Fruit fly (Drosophila melanogaster) whole organism, embryonic: Measurements from ENCODE around the gene Osi6.

ENCODE experiments used
- Ada2b ChIP-seq: fragments of 200-800 bp; sonication (Bioruptor generic); IDR thresholded peaks from 2 replicates; pipeline ENCODE4 v1.3.6; 2022; ENCODE audit warnings: missing biosample characterization, missing genetic modification characterization
- Blimp-1 ChIP-seq: fragments of 200-800 bp; sonication (Bioruptor generic); optimal IDR thresholded peaks from 3 replicates; lab custom pipeline; 2018; ENCODE audit warnings: missing biosample characterization, missing genetic modification characterization, mild to moderate bottlenecking, moderate library complexity, missing genetic modification reagents
- CG10565 ChIP-seq: fragments of 200-800 bp; sonication (Bioruptor generic); optimal IDR thresholded peaks from 3 replicates; lab custom pipeline; 2016; ENCODE audit warnings: missing biosample characterization, mild to moderate bottlenecking, missing genetic modification characterization
- CG11560 ChIP-seq: fragments of 200-800 bp; sonication (Bioruptor generic); IDR thresholded peaks from 3 replicates; pipeline ENCODE4 v1.3.6; 2022; ENCODE audit warnings: missing biosample characterization, missing genetic modification characterization
- CG12299 ChIP-seq: fragments of 200-800 bp; sonication (Bioruptor generic); optimal IDR thresholded peaks from 2 replicates; lab custom pipeline; 2018; ENCODE audit warnings: missing biosample characterization, mild to moderate bottlenecking, missing genetic modification characterization
- CG12391 ChIP-seq: fragments of 200-800 bp; sonication (Bioruptor generic); optimal IDR thresholded peaks from 3 replicates; lab custom pipeline; 2018; ENCODE audit warnings: missing biosample characterization, mild to moderate bottlenecking, missing genetic modification characterization, moderate library complexity
- CG13296 ChIP-seq: fragments of 200-800 bp; sonication (Bioruptor generic); optimal IDR thresholded peaks from 3 replicates; lab custom pipeline; 2018; ENCODE audit warnings: missing biosample characterization, mild to moderate bottlenecking, missing genetic modification characterization
- CG14710 ChIP-seq: fragments of 200-800 bp; sonication (Bioruptor generic); optimal IDR thresholded peaks from 3 replicates; lab custom pipeline; 2019; ENCODE audit warnings: missing biosample characterization, mild to moderate bottlenecking, missing genetic modification characterization, moderate library complexity
- CG1647 ChIP-seq: fragments of 200-800 bp; sonication (Bioruptor generic); optimal IDR thresholded peaks from 3 replicates; lab custom pipeline; 2016; ENCODE audit warnings: missing biosample characterization, missing genetic modification characterization
- CG17829 ChIP-seq: fragments of 200-800 bp; optimal IDR thresholded peaks from 2 replicates; lab custom pipeline; 2019; ENCODE audit warnings: missing biosample characterization, mild to moderate bottlenecking, missing genetic modification characterization, moderate library complexity
- CG2120 ChIP-seq: fragments of 200-800 bp; sonication (Bioruptor generic); optimal IDR thresholded peaks from 3 replicates; lab custom pipeline; 2016; ENCODE audit warnings: missing biosample characterization, missing genetic modification characterization
- CG2202 ChIP-seq: fragments of 200-800 bp; sonication (Bioruptor generic); optimal IDR thresholded peaks from 2 replicates; lab custom pipeline; 2018; ENCODE audit warnings: missing biosample characterization, mild to moderate bottlenecking, missing genetic modification characterization
- CG31365 ChIP-seq: fragments of 200-800 bp; sonication (Bioruptor generic); optimal IDR thresholded peaks from 2 replicates; lab custom pipeline; 2018; ENCODE audit warnings: missing biosample characterization, mild to moderate bottlenecking, missing genetic modification characterization
- CG32532 ChIP-seq: fragments of 200-800 bp; sonication (Bioruptor generic); IDR thresholded peaks from 2 replicates; pipeline ENCODE4 v1.3.6; 2022; ENCODE audit warnings: missing biosample characterization, missing genetic modification characterization
- CG3281 ChIP-seq: fragments of 200-800 bp; sonication (Bioruptor generic); optimal IDR thresholded peaks from 3 replicates; lab custom pipeline; 2017; ENCODE audit warnings: missing biosample characterization, mild to moderate bottlenecking, missing genetic modification characterization
- CG33213 ChIP-seq: fragments of 200-800 bp; sonication (Bioruptor generic); optimal IDR thresholded peaks from 3 replicates; lab custom pipeline; 2016; ENCODE audit warnings: missing biosample characterization, missing genetic modification characterization
- CG3407 ChIP-seq: fragments of 200-800 bp; sonication (Bioruptor generic); optimal IDR thresholded peaks from 2 replicates; lab custom pipeline; 2018; ENCODE audit warnings: missing biosample characterization, mild to moderate bottlenecking, missing genetic modification characterization
- CG4360 ChIP-seq: fragments of 200-800 bp; sonication (Bioruptor generic); IDR thresholded peaks from 2 replicates; pipeline ENCODE4 v1.3.6; 2022; ENCODE audit warnings: missing biosample characterization, missing genetic modification characterization
- CG4617 ChIP-seq: fragments of 200-800 bp; sonication (Bioruptor generic); optimal IDR thresholded peaks from 3 replicates; lab custom pipeline; 2016; ENCODE audit warnings: missing biosample characterization, missing genetic modification characterization, borderline replicate concordance
- CG7556 ChIP-seq: fragments of 200-800 bp; sonication (Bioruptor generic); optimal IDR thresholded peaks from 2 replicates; lab custom pipeline; 2017; ENCODE audit warnings: missing biosample characterization, mild to moderate bottlenecking, missing genetic modification characterization
- CG7786 ChIP-seq: fragments of 200-800 bp; sonication (Bioruptor generic); optimal IDR thresholded peaks from 2 replicates; lab custom pipeline; 2016; ENCODE audit warnings: missing biosample characterization, missing genetic modification characterization
- Chrac-16 ChIP-seq: fragments of 200-800 bp; sonication (Bioruptor generic); optimal IDR thresholded peaks from 3 replicates; lab custom pipeline; 2016; ENCODE audit warnings: missing biosample characterization, missing genetic modification characterization
- CkIIα-i1 ChIP-seq: fragments of 200-800 bp; sonication (Bioruptor generic); IDR thresholded peaks from 2 replicates; pipeline ENCODE4 v1.3.6; 2022; ENCODE audit warnings: missing biosample characterization, missing genetic modification characterization
- Dek ChIP-seq: fragments of 200-800 bp; sonication (Bioruptor generic); optimal IDR thresholded peaks from 3 replicates; lab custom pipeline; 2019; ENCODE audit warnings: missing biosample characterization, mild to moderate bottlenecking, missing genetic modification characterization, moderate library complexity
- Dip2 ChIP-seq: fragments of 200-800 bp; sonication (Bioruptor generic); IDR thresholded peaks from 2 replicates; pipeline ENCODE4 v1.3.6; 2022; ENCODE audit warnings: missing biosample characterization, missing genetic modification characterization
- Ets65A ChIP-seq: fragments of 200-800 bp; sonication (Bioruptor generic); peaks from one replicate; lab custom pipeline; 2016; ENCODE audit warnings: missing biosample characterization, missing genetic modification characterization
- Fer2 ChIP-seq: fragments of 200-800 bp; sonication (Bioruptor generic); optimal IDR thresholded peaks from 2 replicates; lab custom pipeline; 2018; ENCODE audit warnings: missing biosample characterization, mild to moderate bottlenecking, missing genetic modification characterization, moderate library complexity
- HHEX ChIP-seq: fragments of 200-800 bp; sonication (Bioruptor generic); optimal IDR thresholded peaks from 3 replicates; lab custom pipeline; 2017; ENCODE audit warnings: missing biosample characterization, mild to moderate bottlenecking, missing genetic modification characterization, missing genetic modification reagents
- Hr51 ChIP-seq, 2 experiments: fragments of 200-800 bp; sonication (Bioruptor generic); optimal IDR thresholded peaks; 2 replicates in 1 of 2; 3 replicates in 1 of 2; lab custom pipeline; 2016 to 2018; ENCODE audit warnings: missing biosample characterization in 2 of 2, missing genetic modification characterization in 2 of 2, mild to moderate bottlenecking in 1 of 2, moderate library complexity in 1 of 2
- Pdp1 ChIP-seq, 2 experiments: fragments of 200-800 bp; sonication (Bioruptor generic); optimal IDR thresholded peaks; 3 replicates each; lab custom pipeline; 2016; ENCODE audit warnings: missing biosample characterization in 2 of 2, missing genetic modification characterization in 2 of 2, mild to moderate bottlenecking in 1 of 2, moderate library complexity in 1 of 2
- Ptx1 ChIP-seq: fragments of 200-800 bp; sonication (Bioruptor generic); IDR thresholded peaks from 2 replicates; pipeline ENCODE4 v1.3.6; 2022; ENCODE audit warnings: missing biosample characterization, missing genetic modification characterization
- Sox102F ChIP-seq: fragments of 200-800 bp; sonication (Bioruptor generic); optimal IDR thresholded peaks from 2 replicates; lab custom pipeline; 2018; ENCODE audit warnings: missing biosample characterization, mild to moderate bottlenecking, missing genetic modification characterization, moderate library complexity
- Spps ChIP-seq: fragments of 200-800 bp; sonication (Bioruptor generic); optimal IDR thresholded peaks from 2 replicates; lab custom pipeline; 2018; ENCODE audit warnings: missing biosample characterization, mild to moderate bottlenecking, missing genetic modification characterization
- TFAM ChIP-seq: fragments of 200-800 bp; sonication (Bioruptor generic); optimal IDR thresholded peaks from 2 replicates; lab custom pipeline; 2017; ENCODE audit warnings: missing biosample characterization, missing genetic modification characterization, inconsistent platforms
- YL-1 ChIP-seq: fragments of 200-800 bp; sonication (Bioruptor generic); optimal IDR thresholded peaks from 3 replicates; lab custom pipeline; 2017; ENCODE audit warnings: missing biosample characterization, mild to moderate bottlenecking, missing genetic modification characterization
- ab ChIP-seq: fragments of 200-800 bp; sonication (Bioruptor generic); optimal IDR thresholded peaks from 2 replicates; lab custom pipeline; 2016; ENCODE audit warnings: missing biosample characterization, missing genetic modification characterization
- corto ChIP-seq: fragments of 200-800 bp; sonication (Bioruptor generic); optimal IDR thresholded peaks from 2 replicates; lab custom pipeline; 2016; ENCODE audit warnings: missing biosample characterization, mild to moderate bottlenecking, missing genetic modification characterization, moderate library complexity
- dm ChIP-seq: fragments of 200-800 bp; sonication (Bioruptor generic); optimal IDR thresholded peaks from 3 replicates; lab custom pipeline; 2016; ENCODE audit warnings: missing biosample characterization, missing genetic modification characterization
- dpn ChIP-seq, 2 experiments: fragments of 200-800 bp; sonication (Bioruptor generic); optimal IDR thresholded peaks; 3 replicates each; lab custom pipeline; 2016; ENCODE audit warnings: missing biosample characterization in 2 of 2, missing genetic modification characterization in 2 of 2
- gem ChIP-seq: fragments of 200-800 bp; sonication (Bioruptor generic); optimal IDR thresholded peaks from 2 replicates; lab custom pipeline; 2019; ENCODE audit warnings: missing biosample characterization, mild to moderate bottlenecking, missing genetic modification characterization, moderate library complexity
- ken ChIP-seq: fragments of 200-800 bp; sonication (Bioruptor generic); IDR thresholded peaks from 3 replicates; pipeline ENCODE4 v1.3.6; 2022; ENCODE audit warnings: missing biosample characterization, missing genetic modification characterization
- maf-S ChIP-seq: fragments of 200-800 bp; sonication (Bioruptor generic); optimal IDR thresholded peaks from 2 replicates; lab custom pipeline; 2016; ENCODE audit warnings: missing biosample characterization, missing genetic modification characterization
- odd ChIP-seq: fragments of 200-800 bp; sonication (Bioruptor generic); optimal IDR thresholded peaks from 2 replicates; lab custom pipeline; 2017; ENCODE audit warnings: missing biosample characterization, mild to moderate bottlenecking, missing genetic modification characterization
- otp ChIP-seq: fragments of 200-800 bp; sonication (Bioruptor generic); IDR thresholded peaks from 3 replicates; pipeline ENCODE4, ENCODE4 v1.3.6; 2022; ENCODE audit warnings: missing biosample characterization, missing genetic modification characterization
- repo ChIP-seq: fragments of 200-800 bp; sonication (Bioruptor generic); optimal IDR thresholded peaks from 2 replicates; lab custom pipeline; 2016; ENCODE audit warnings: missing biosample characterization, missing genetic modification characterization
- tx ChIP-seq: fragments of 200-800 bp; sonication (Bioruptor generic); optimal IDR thresholded peaks from 2 replicates; lab custom pipeline; 2016; ENCODE audit warnings: missing biosample characterization, missing genetic modification characterization
- wek ChIP-seq: fragments of 200-800 bp; sonication (Bioruptor generic); optimal IDR thresholded peaks from 3 replicates; lab custom pipeline; 2018; ENCODE audit warnings: missing biosample characterization, mild to moderate bottlenecking, missing genetic modification characterization, moderate library complexity

The Osi6 gene

dm6 chr3R:6226997-6227562 lies 7.4 kb upstream of the Osi6 start, which contains the start of gene Osi5:
Gene Osi5 (plus strand): TSS chr3R:6227512.
- peak; percentile 4 for TF ChIP-seq Ets65A (GFP tag; lab: Kevin White, UChicago)
- peak; percentile 95 for TF ChIP-seq Blimp-1 (GFP tag; lab: Kevin White, UChicago)
- TF ChIP-seq CG31365 (tag; lab: Kevin White, UChicago) = no peak

- TF ChIP-seq CkIIα-i1 = no peak
- no peak for TF ChIP-seq CG17829
- TF ChIP-seq Hr51 (GFP tag; optimal IDR thresholded peaks at IDR 0.05; lab: Kevin White, UChicago) = no peak
- no peak for TF ChIP-seq wek
- no peak for TF ChIP-seq tx (GFP tag; lab: Kevin White, UChicago)
- no peak for TF ChIP-seq corto
- peak; percentile 8 for TF ChIP-seq CG14710 (tag; lab: Kevin White, UChicago)
- no peak for TF ChIP-seq CG33213 (GFP tag; lab: Kevin White, UChicago)
- TF ChIP-seq CG11560 = no peak
- no peak for TF ChIP-seq Dek (tag; lab: Kevin White, UChicago)
- no peak for TF ChIP-seq Dip2 (GFP tag; lab: Robert Waterston, UW)
- TF ChIP-seq Chrac-16 (GFP tag; lab: Kevin White, UChicago) = no peak
- no peak for TF ChIP-seq CG12391 (tag; lab: Kevin White, UChicago)
- TF ChIP-seq ab (GFP tag; lab: Kevin White, UChicago) = no peak
- TF ChIP-seq Spps (tag; lab: Kevin White, UChicago) = no peak
- TF ChIP-seq CG10565 = no peak
- TF ChIP-seq CG32532 (GFP tag; lab: Robert Waterston, UW) = no peak
- TF ChIP-seq dpn (GFP tag; optimal IDR thresholded peaks at IDR 0.05; lab: Kevin White, UChicago) = no peak
- no peak for TF ChIP-seq TFAM (GFP tag; lab: Kevin White, UChicago)
- TF ChIP-seq maf-S (GFP tag; lab: Kevin White, UChicago) = no peak
- TF ChIP-seq otp (GFP tag; lab: Robert Waterston, UW) = no peak
- TF ChIP-seq CG2202 (tag; lab: Kevin White, UChicago) = no peak
- TF ChIP-seq CG7556 (GFP tag; lab: Kevin White, UChicago) = peak; percentile 39
- no peak for TF ChIP-seq Fer2 (tag; lab: Kevin White, UChicago)
- no peak for TF ChIP-seq ken (GFP tag; lab: Robert Waterston, UW)
- no peak for TF ChIP-seq Pdp1 (GFP tag; optimal IDR thresholded peaks at IDR 0.05; lab: Kevin White, UChicago)
- no peak for TF ChIP-seq CG7786 (GFP tag; lab: Kevin White, UChicago)
- TF ChIP-seq CG2120 (GFP tag; lab: Kevin White, UChicago) = no peak
- no peak for TF ChIP-seq CG4617 (GFP tag; lab: Kevin White, UChicago)
- no peak for TF ChIP-seq CG13296
- TF ChIP-seq gem = peak; percentile 56
- TF ChIP-seq odd (GFP tag; lab: Kevin White, UChicago) = no peak
- TF ChIP-seq CG3281 = no peak
- no peak for TF ChIP-seq CG12299 (tag; lab: Kevin White, UChicago)
- TF ChIP-seq Ptx1 (GFP tag; lab: Robert Waterston, UW) = no peak
- no peak for TF ChIP-seq repo (GFP tag; lab: Kevin White, UChicago)
- peak; percentile 59 for TF ChIP-seq Sox102F
- TF ChIP-seq HHEX (GFP tag; lab: Kevin White, UChicago) = no peak
- TF ChIP-seq YL-1 (GFP tag; lab: Kevin White, UChicago) = no peak
- TF ChIP-seq dm (GFP tag; lab: Kevin White, UChicago) = no peak
- TF ChIP-seq CG4360 (GFP tag; lab: Robert Waterston, UW) = no peak
- TF ChIP-seq CG3407 (GFP tag; lab: Kevin White, UChicago) = no peak
- no peak for TF ChIP-seq CG1647 (GFP tag; lab: Kevin White, UChicago)
- no peak for TF ChIP-seq Ada2b (GFP tag; lab: Robert Waterston, UW)
These were observed 5.3 kb upstream of the Osi6 start for dm6 chr3R:6229055-6229841.
